Worm (Caenorhabditis elegans): ENCODE data around the gene srw-140.

DNA sequence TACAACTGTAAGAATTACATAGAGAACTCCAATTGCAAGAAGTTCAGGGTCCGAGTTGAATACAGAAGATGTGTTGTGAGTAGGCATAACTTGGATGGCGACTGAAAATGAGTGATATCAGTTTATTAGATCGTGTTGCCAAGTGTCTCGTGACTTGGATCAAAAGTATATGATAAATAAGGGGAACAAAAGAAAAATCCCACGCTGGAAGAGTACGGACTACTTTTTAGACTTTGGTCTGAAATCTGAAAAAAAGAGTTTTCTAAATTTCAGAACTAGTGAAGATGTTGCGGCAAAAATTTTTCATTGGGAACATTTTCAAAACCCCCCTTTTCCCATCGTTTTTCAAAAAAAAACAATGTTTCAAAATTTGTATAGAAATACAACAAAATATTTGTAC is 4.1 kb downstream of the srw-140 start, which contains the start of gene srt-64:
- TF ChIP-seq him-1 (tag; optimal IDR thresholded peaks at IDR 0.05): no peak
- TF ChIP-seq W03F9.2 (tag; optimal IDR thresholded peaks at IDR 0.05): no peak
- TF ChIP-seq dao-5 (tag; optimal IDR thresholded peaks at IDR 0.05): no peak
